Fruit fly (Drosophila melanogaster): ENCODE data around the gene SCCRO.

Gene SCCRO

DNA sequence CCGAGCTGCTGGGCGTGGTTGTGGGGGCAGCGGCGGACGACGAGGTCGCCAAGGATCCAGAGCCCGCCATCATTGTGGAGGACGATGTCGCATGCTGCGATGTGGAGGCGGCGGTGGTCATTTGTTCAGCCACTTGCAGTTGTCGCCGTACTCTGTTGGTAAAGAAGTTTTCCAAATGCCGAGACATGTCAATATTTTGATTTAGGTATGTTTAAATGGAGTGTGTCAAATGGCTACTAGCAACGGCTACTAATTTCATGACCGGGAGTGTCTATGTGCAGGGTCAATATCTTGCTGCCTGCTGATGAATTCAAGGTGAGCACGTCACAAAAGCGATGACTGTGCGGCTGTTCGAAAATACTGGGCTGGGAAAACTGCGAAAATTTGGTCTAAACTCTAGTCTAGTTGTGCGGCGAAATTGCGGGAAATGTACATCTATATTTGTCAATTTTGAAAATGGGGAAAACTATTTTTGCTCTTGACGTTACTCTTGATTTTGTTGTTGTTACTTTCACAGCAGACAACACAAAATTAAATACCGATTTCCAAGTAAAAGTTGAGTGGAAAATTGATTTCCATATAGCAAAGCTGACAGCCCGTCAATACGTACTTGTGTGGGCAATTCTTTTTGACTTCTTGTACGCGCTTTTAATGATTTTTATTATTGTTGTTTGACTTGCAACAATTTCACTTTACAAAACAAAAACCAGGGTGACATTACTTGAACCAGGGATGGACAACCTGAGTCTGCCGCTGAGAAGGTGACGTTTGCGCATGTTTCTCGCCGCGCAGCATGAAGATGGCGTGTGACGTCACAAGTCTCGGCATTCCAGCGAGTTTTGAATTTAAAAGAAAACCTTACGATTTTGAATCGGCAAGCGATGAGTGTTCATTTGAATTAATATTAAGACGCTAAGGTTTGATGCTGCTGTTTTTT, 24.5 kb downstream of the SCCRO start, which contains the start of gene CG7656 (continued):
- TF ChIP-seq Abd-B (GFP tag; optimal IDR thresholded peaks at IDR 0.05) (no peak), usp (GFP tag; optimal IDR thresholded peaks at IDR 0.05) (no peak), Dfd (GFP tag; optimal IDR thresholded peaks at IDR 0.05) (no peak), Dif (GFP tag; optimal IDR thresholded peaks at IDR 0.05; ENCODE audit: partially characterized antibody) (no peak)

DNA sequence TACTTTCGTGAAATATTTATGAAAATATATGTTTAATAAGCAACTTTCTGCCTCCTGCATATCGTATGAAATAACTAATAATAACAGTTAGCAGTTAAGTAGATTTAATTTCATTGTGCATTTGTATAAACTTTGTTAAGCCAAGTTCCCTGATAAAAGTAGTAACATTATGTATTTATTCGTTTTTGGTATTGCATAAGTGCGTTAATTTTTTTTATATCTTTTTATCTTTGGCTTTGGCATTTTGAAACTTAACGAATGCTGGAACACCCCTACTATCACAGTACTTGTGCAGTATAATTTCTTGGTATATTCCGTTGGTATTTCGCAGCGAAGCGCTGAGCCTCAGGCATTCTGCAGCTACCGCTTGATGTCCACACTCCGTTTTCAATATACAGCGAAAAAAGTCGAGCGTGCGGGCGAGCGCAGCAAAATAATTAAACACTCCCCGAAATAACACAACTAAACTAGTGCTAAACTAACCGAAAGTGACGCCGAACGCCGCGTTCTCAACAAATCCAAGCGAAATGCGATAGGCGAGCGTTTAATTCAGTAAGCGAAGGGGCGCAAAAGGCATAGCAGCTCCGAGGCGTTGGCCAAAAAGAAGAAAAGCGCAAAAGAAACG, 25.4 kb downstream of the SCCRO start, which contains the start of gene RhoGAP71E:
RhoGAP71E (plus strand) TSS at position 347 of the 625 bp plus-strand sequence.
- no peak for TF ChIP-seq lola (GFP tag; optimal IDR thresholded peaks at IDR 0.05)
- no peak for TF ChIP-seq pan (optimal IDR thresholded peaks at IDR 0.05)
- no peak for TF ChIP-seq Myc (optimal IDR thresholded peaks at IDR 0.05)
- no peak for TF ChIP-seq GATAd (GFP tag; optimal IDR thresholded peaks at IDR 0.05)
- TF ChIP-seq br (GFP tag; optimal IDR thresholded peaks at IDR 0.05): peak; percentile 44
- no peak for TF ChIP-seq ey (GFP tag; optimal IDR thresholded peaks at IDR 0.05)
- no peak for TF ChIP-seq Rel (GFP tag; optimal IDR thresholded peaks at IDR 0.05)
- peak; percentile 50 for TF ChIP-seq Rel (tag; optimal IDR thresholded peaks at IDR 0.05)
- peak; percentile 55 for TF ChIP-seq HLH106 (tag; optimal IDR thresholded peaks at IDR 0.05)
- no peak for TF ChIP-seq sv (GFP tag; optimal IDR thresholded peaks at IDR 0.05)
- no peak for TF ChIP-seq Dfd (GFP tag; optimal IDR thresholded peaks at IDR 0.05)
- no peak for TF ChIP-seq Hr78 (GFP tag; optimal IDR thresholded peaks at IDR 0.05)
- TF ChIP-seq usp (GFP tag; optimal IDR thresholded peaks at IDR 0.05): no peak
- no peak for TF ChIP-seq Jra (GFP tag; optimal IDR thresholded peaks at IDR 0.05)
- TF ChIP-seq Hr83 (GFP tag; optimal IDR thresholded peaks at IDR 0.05; ENCODE audit: poor library complexity, severe bottlenecking): peak; percentile 44
- no peak for TF ChIP-seq jim (GFP tag; optimal IDR thresholded peaks at IDR 0.05)
- TF ChIP-seq Sp1 (GFP tag; optimal IDR thresholded peaks at IDR 0.05): peak; percentile 57
- peak; percentile 5 for TF ChIP-seq woc (GFP tag; optimal IDR thresholded peaks at IDR 0.05)
- TF ChIP-seq Abd-B (GFP tag; optimal IDR thresholded peaks at IDR 0.05): no peak
- TF ChIP-seq dmrt93B (GFP tag; optimal IDR thresholded peaks at IDR 0.05): no peak
- TF ChIP-seq OdsH (GFP tag; optimal IDR thresholded peaks at IDR 0.05): peak; percentile 36
- no peak for TF ChIP-seq Mio (GFP tag; optimal IDR thresholded peaks at IDR 0.05)
- TF ChIP-seq h (GFP tag; optimal IDR thresholded peaks at IDR 0.05): peak; percentile 19
- TF ChIP-seq rgr (GFP tag; optimal IDR thresholded peaks at IDR 0.05): peak; percentile 57
- no peak for TF ChIP-seq fru (GFP tag; optimal IDR thresholded peaks at IDR 0.05)
- TF ChIP-seq CG32264 (GFP tag; optimal IDR thresholded peaks at IDR 0.05): no peak
- TF ChIP-seq foxo (GFP tag; optimal IDR thresholded peaks at IDR 0.05): peak in 1 of 2 experiments; percentile 44
- TF ChIP-seq Vsx2 (GFP tag; optimal IDR thresholded peaks at IDR 0.05; ENCODE audit: partially characterized antibody): no peak
- no peak for TF ChIP-seq sage (GFP tag; optimal IDR thresholded peaks at IDR 0.05)
- no peak for TF ChIP-seq dl (GFP tag; optimal IDR thresholded peaks at IDR 0.05; ENCODE audit: insufficient read depth in 1 of 2, partially characterized antibody in 2 of 2)
- TF ChIP-seq CG9705 (GFP tag; optimal IDR thresholded peaks at IDR 0.05): no peak
- no peak for TF ChIP-seq Dif (GFP tag; optimal IDR thresholded peaks at IDR 0.05; ENCODE audit: partially characterized antibody)
- TF ChIP-seq CrebA (GFP tag; optimal IDR thresholded peaks at IDR 0.05; ENCODE audit: borderline replicate concordance): no peak
- no peak for TF ChIP-seq brk (GFP tag; optimal IDR thresholded peaks at IDR 0.05)
- TF ChIP-seq dsf (GFP tag; optimal IDR thresholded peaks at IDR 0.05; ENCODE audit: borderline replicate concordance): no peak
- peak; percentile 23 for TF ChIP-seq Hnf4 (GFP tag; optimal IDR thresholded peaks at IDR 0.05)
- TF ChIP-seq psq (GFP tag; optimal IDR thresholded peaks at IDR 0.05): peak; percentile 97
- no peak for TF ChIP-seq tai (GFP tag; optimal IDR thresholded peaks at IDR 0.05)
- TF ChIP-seq N (GFP tag; optimal IDR thresholded peaks at IDR 0.05): no peak

All from whole organism, wandering third instar larva.